Fruit fly (Drosophila melanogaster) whole organism: ENCODE results near the gene COX8.

Experiments used
- CG8478 ChIP-seq: fragments of >200 bp; optimal IDR thresholded peaks from 2 replicates; lab custom pipeline; 2018; ENCODE audit warnings: inconsistent platforms
- EcR ChIP-seq, 2 experiments: fragments of >200 bp; optimal IDR thresholded peaks; 2 replicates each; lab custom pipeline; 2017; ENCODE audit warnings: missing biosample characterization in 2 of 2, missing genetic modification characterization in 2 of 2, missing genetic modification reagents in 2 of 2
- pan ChIP-seq: fragments of >200 bp; optimal IDR thresholded peaks from 2 replicates; lab custom pipeline; 2017

dm6 chr3L:21501172-21501571, 38.1 kb downstream of the COX8 start, which contains the start of gene Est-Q:
- no peak for TF ChIP-seq pan
- TF ChIP-seq EcR (GFP tag; optimal IDR thresholded peaks at IDR 0.05; lab: Kevin White, UChicago), result no peak
- TF ChIP-seq CG8478 (lab: Kevin White, UChicago), result no peak
